Worm (Caenorhabditis elegans): Measurements from ENCODE around the gene gst-4.

DNA sequence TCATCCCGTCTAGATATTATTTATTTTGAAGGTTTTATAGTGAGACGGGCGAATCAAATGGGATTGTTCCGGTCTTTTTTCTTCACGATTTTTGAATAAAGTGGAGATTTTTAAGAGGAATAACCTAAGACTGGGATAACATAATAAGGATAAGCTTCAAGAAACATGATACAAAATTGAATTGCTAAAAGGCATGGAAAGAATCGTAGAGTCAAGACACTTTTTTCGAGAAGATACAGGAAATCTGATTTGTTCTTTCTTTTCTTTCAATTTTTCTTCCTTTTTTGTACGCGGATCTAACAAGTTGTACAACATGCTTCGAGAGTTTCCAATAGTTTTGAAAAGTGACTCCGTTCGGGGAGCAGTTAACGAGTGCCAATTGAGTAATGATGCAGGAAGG is 49.5 kb downstream of the gst-4 start:
- TF ChIP-seq ceh-82 (tag; optimal IDR thresholded peaks at IDR 0.05) (no peak), lin-15B (tag; optimal IDR thresholded peaks at IDR 0.05) (no peak), pqm-1 (tag; optimal IDR thresholded peaks at IDR 0.05) (no peak), nhr-23 (tag; optimal IDR thresholded peaks at IDR 0.05) (no peak), unc-62 (GFP tag; optimal IDR thresholded peaks at IDR 0.05) (no peak), ceh-9 (tag; optimal IDR thresholded peaks at IDR 0.05) (no peak), ceh-16 (tag; optimal IDR thresholded peaks at IDR 0.05) (no peak), jun-1 (tag; optimal IDR thresholded peaks at IDR 0.05) (no peak), ama-1 (optimal IDR thresholded peaks at IDR 0.05) (no peak), nhr-237 (tag; optimal IDR thresholded peaks at IDR 0.05) (no peak), snpc-4 (tag; optimal IDR thresholded peaks at IDR 0.05) (no peak), aly-2 (tag; optimal IDR thresholded peaks at IDR 0.05) (no peak)

Measured in whole organism, L3 larva.